Fruit fly (Drosophila melanogaster) whole organism, adult: Measurements from ENCODE around the gene CG32365.

Source experiments
- CG11617 ChIP-seq: fragments of 200-800 bp; sonication (Bioruptor generic); optimal IDR thresholded peaks from 2 replicates; lab custom pipeline; 2017; ENCODE audit warnings: mild to moderate bottlenecking, missing biosample characterization, missing genetic modification reagents, missing genetic modification characterization
- CG33017 ChIP-seq: fragments of 200-800 bp; sonication (Bioruptor generic); optimal IDR thresholded peaks from 2 replicates; lab custom pipeline; 2018; ENCODE audit warnings: missing biosample characterization, mild to moderate bottlenecking, missing genetic modification characterization, moderate library complexity
- CG7045 ChIP-seq: fragments of 200-800 bp; sonication (Bioruptor generic); optimal IDR thresholded peaks from 2 replicates; lab custom pipeline; 2017; ENCODE audit warnings: missing biosample characterization, mild to moderate bottlenecking, missing genetic modification characterization
- CG7101 ChIP-seq: fragments of 200-800 bp; sonication (Bioruptor generic); optimal IDR thresholded peaks from 2 replicates; lab custom pipeline; 2018; ENCODE audit warnings: missing biosample characterization, mild to moderate bottlenecking, missing genetic modification characterization, moderate library complexity
- Clk ChIP-seq: fragments of 200-800 bp; sonication (Bioruptor generic); optimal IDR thresholded peaks from 2 replicates; lab custom pipeline; 2017; ENCODE audit warnings: missing biosample characterization, missing genetic modification characterization
- Hr96 ChIP-seq: fragments of 200-800 bp; sonication (Bioruptor generic); optimal IDR thresholded peaks from 2 replicates; lab custom pipeline; 2016; ENCODE audit warnings: missing biosample characterization, missing genetic modification characterization
- cnc ChIP-seq, 2 experiments: fragments of >200 bp; optimal IDR thresholded peaks; 2 replicates each; lab custom pipeline; 2017
- kay ChIP-seq: fragments of 200-800 bp; sonication (Bioruptor generic); peaks from one replicate; lab custom pipeline; 2016; ENCODE audit warnings: missing biosample characterization, missing genetic modification characterization, borderline replicate concordance
- ovo ChIP-seq: fragments of 200-800 bp; sonication (Bioruptor generic); optimal IDR thresholded peaks from 2 replicates; lab custom pipeline; 2016; ENCODE audit warnings: missing biosample characterization, missing genetic modification characterization
- tj ChIP-seq: fragments of 200-800 bp; sonication (Bioruptor generic); optimal IDR thresholded peaks from 3 replicates; lab custom pipeline; 2017; ENCODE audit warnings: missing biosample characterization, mild to moderate bottlenecking, missing genetic modification characterization, moderate library complexity

dm6 chr3L:7842537-7842936 is 26.3 kb upstream of the CG32365 start:
- TF ChIP-seq Hr96 (GFP tag; lab: Kevin White, UChicago) (no peak), CG33017 (tag; lab: Kevin White, UChicago) (no peak), CG7045 (GFP tag; lab: Kevin White, UChicago) (no peak), CG7101 (tag; lab: Kevin White, UChicago) (no peak), kay (GFP tag; lab: Kevin White, UChicago) (no peak), cnc (optimal IDR thresholded peaks at IDR 0.05; lab: Kevin White, UChicago) (no peak), Clk (GFP tag; lab: Kevin White, UChicago) (no peak), ovo (no peak), CG11617 (GFP tag; lab: Kevin White, UChicago) (no peak), tj (no peak)
